Fruit fly (Drosophila melanogaster) ovary, adult (tissue): ENCODE data around the gene capt.
A peak's percentile ranks its signal among the peaks of the same experiment; 100 is the strongest.

Experiments
- CG17801 ChIP-seq: fragments of 200-800 bp; optimal IDR thresholded peaks from 2 replicates; lab custom pipeline; 2019; ENCODE audit warnings: missing biosample characterization, mild to moderate bottlenecking, missing genetic modification characterization, moderate library complexity; ENCODE audit not compliant: partially characterized antibody

capt gene

DNA sequence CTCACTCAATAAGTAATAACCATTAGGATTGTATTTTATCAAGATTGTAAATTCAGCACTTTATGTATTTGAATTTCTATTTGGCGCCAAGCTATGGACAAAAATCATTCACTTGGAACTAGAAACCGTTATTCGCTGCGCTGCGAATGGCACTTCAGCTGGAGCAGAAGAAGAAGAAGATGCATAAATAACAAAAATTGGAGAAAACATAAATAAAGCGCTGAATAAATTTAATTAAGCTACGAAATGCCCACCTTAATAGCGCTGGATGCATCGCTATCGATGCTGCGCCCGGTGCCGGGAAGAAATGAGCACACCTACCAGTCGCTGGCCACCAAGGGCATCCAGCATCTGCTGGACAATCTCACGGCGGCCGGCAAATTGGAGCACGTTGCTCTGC lies 6.2 kb upstream of the capt start, which contains the start of gene IntS14:
Gene IntS14 (plus strand): TSS at position 150 of the 400 bp plus-strand sequence.
- peak; percentile 2 for TF ChIP-seq CG17801 (GFP tag; lab: Kevin White, UChicago)

DNA sequence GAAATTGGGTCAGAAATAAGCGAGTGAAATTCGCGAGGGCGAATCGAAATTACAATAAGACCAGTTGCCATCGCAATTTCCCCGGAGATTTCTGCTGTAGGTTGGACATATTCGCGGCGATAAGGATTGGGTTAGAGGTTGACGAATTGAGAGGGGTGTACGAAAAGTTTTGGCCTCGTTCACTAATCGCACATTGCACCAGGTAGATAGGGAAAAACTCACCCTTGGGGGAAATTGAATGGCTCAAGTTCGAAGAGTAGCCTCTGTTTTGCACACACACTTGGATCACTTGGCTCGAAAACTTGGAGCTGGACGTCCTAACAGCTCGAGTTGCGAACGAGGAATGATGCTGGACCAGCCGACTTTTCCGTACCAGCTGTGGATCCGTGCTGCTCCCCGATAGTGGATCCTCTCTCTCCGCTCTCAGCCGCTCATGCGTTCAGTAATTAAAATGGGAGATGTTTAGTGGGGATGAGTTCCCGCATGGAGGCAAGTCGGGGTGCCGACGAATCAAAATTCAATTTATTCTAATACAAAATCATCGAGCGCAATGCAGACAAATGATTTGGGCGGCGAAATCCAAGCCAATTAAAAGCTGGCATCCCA lies 5.6 kb upstream of the capt start, which contains the start of gene CG5080:
Gene CG5080 (minus strand): TSS at position 349 of the 606 bp plus-strand sequence.
- no peak for TF ChIP-seq CG17801 (GFP tag; lab: Kevin White, UChicago)

DNA sequence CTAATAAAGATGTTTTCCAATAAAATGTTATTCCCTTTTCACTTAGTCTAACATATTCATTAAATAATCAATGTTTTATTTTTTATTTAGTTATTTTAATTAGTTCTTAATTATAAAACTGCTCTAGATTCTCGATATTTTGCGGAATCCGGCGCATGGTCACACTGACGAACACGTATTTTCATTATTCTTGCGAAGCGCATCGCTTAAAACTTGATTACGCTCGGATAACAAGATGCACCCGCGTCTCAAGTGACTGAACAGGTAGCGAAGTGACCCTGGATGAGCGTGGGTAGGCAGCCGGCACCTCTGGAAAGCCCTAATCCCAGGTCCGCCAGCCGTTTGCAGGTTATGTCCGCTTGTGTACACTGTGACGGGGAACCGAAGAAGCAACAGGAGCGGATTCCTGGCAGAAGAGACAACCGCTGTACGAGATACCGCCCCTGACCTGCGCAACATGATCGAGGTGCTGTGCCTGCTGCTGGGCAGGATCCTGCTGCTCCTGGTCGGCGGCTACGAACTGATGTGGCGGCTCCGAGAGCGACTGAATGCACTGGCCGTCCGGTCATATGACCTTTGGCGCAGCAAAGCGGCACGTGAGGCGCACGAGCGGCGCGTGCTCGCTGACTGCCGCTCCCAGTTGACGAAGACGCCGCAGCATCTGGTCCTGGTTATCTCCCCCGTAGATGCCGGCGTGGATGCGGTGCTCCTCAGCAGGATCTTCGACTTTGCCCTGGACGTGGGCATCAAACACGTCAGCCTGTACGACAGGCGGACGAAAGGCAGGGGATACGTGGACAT lies 657 bp upstream of the capt start, which contains the start of gene Tango14:
Gene Tango14 (plus strand): TSS at position 143 of the 801 bp plus-strand sequence.
- TF ChIP-seq CG17801 (GFP tag; lab: Kevin White, UChicago), result no peak

DNA sequence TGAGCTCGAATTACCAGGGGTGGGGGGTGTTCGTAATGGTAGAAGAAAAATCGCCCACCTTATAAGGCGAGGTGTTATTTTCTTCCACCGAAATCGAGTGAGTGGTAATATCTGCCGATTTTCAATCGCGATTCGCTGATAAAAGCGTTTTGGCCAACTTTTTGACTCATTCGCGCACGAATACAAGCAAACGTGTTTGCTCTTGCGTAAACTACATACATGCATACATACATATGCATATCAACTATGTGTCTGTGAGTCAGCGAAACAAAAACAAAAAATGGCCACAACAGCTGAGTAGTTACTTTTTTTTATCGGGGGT lies 744 bp downstream of the capt start:
- TF ChIP-seq CG17801 (GFP tag; lab: Kevin White, UChicago), result no peak

DNA sequence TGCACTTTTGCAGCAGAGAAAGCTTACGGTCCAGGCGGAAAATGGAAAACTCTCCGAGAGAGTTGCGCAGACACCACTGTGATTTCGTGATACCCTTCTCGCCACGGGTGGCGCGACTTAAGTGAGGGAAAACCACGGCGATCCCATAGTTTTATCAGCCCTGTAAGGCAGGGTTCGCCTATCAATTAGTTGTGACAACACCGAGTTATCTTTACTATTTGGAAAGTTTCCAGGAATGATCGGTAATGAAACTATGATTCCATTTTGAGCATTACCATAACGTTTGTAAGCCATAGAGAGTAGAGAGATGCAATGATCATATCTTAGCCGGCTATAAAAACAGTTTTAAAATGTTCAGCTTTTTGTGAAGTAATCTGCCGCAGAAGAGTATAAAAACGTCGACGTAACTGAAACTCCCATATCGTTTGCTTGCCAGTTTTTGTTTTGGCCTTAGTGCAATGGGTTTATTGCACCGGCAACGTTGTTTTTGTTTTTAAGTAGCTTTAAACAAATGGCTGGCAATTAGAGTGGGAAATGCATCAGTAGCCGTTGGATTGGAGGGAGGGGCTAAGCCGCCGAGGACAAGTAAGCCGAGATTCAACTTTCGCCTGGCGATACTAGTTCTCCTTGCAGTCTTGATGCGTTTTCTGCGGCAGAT lies 1.3 kb downstream of the capt start:
- no peak for TF ChIP-seq CG17801 (GFP tag; lab: Kevin White, UChicago)

DNA sequence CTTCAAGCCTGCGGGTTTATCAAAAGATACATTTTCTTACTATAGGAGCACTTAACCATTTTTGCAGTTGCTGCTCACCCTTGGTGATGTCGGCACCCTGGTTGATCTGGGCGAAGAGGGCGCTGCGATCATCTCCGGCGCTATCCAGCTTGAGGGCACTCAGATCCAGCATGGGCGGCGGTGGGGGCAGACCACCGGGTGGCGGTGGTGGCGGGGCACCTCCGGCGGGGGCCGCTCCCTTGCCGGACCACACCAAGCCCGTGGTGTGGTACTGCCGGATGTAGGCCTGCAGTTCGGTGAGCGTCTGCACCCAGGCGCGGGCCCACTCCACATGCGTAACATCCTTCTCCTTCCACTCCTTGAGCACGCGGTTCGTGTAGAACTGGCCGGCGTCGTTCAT lies 5.4 kb downstream of the capt start:
- TF ChIP-seq CG17801 (GFP tag; lab: Kevin White, UChicago), result no peak

DNA sequence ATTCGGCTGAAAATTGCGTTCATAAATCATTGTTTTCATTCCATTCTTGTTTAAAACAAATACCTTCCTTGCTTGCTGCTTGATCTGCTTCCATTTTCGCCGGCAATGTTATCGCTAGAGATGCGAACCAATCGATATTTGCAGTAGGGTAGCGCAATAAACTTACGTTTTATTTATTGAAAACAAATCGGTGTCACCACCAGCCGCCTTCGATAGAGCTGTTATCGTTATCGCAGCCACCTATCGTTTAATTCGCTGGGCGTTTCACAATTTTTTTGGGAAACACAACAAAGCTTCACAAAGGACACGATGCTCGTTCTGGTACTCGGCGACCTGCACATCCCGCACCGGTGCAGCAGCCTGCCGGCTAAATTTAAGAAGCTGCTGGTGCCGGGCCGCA lies 7.5 kb downstream of the capt start, which contains the start of the genes Tfb4 and Vps29:
Gene Tfb4 (minus strand): TSS at position 124 of the 400 bp plus-strand sequence.
Gene Vps29 (plus strand): TSS at position 213 of the 400 bp plus-strand sequence.
- peak; percentile 62 for TF ChIP-seq CG17801 (GFP tag; lab: Kevin White, UChicago)

DNA sequence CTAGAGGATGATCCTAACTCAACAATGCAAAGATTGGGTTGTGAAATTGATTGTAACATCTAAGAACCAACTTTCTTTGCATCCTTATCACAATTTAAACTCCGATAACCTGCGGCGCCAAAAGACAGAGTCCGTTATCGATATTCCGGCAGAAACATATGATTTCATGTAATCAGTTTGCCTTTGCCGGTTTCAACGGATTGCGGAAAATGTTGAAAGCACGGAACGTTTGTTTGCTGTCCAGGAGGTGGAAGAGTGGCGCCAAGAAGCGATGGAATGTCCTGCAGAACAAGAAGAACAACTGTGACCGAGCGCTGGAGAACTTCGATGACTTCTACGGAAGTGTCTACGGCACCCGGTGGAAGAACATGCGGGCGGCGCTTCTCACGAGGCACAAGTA lies 10.4 kb downstream of the capt start:
- no peak for TF ChIP-seq CG17801 (GFP tag; lab: Kevin White, UChicago)

DNA sequence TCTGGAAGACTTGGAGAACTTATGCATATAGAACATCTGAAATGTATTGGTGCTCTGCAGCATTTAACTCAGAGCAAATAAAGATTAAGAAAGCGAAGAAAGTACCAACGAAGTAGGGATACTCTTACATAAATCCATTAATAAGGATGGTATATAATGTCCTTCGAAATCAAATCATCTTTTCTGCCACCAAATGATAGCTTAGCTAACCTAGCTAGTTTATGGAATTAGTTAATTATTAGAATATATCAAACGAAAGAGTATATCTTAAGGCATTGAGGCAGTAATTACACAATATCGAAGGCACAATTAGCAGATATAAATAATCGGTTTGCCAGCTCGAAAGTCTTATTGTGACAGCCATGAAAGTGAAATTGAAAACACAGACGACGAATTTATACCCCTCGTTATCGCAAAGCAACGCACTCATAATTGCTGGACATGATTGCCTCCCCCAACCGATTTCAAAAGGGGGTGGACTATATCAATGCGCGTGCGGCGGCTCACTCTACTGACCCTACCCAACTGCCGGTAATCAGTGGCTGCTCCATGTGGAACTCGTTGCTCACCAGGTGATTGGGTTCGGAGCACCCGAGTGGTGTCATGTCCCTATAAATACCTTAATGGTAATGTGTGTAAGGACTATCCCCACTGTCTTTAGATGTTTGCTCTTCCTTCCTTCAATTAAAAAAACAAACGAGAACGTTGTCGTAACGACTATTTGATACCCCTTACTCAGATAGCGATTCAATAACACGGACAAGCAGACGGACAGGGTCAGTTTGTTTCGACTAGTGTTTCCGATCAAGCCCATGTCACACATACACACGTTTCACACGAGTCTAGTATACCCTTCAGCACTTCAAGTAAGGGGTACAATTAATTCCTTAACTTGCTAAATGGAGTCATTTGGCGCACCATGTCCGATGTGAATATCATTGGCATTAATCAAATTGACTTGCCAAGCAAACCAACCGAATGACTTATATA lies 13.4 kb downstream of the capt start:
- no peak for TF ChIP-seq CG17801 (GFP tag; lab: Kevin White, UChicago)

DNA sequence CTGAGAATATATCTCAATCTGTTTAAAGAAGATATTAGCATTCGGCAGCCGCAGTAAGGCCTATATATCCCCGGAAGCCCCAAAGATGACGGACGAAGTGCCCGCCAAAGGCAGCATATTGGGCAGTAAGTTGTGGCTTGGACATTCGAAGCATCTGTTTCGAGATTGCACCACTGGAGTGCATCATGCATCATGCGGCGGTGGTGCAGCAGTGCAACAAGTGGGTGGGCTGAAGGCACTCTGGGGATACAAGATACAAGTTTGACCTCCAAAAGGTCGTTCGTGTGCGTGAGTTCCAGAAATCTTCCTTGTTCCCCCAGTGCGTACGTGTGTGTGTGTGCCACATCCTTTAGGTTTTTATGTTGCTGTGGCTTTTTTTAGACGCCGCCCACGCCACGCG lies 14.8 kb downstream of the capt start:
- TF ChIP-seq CG17801 (GFP tag; lab: Kevin White, UChicago), result no peak

DNA sequence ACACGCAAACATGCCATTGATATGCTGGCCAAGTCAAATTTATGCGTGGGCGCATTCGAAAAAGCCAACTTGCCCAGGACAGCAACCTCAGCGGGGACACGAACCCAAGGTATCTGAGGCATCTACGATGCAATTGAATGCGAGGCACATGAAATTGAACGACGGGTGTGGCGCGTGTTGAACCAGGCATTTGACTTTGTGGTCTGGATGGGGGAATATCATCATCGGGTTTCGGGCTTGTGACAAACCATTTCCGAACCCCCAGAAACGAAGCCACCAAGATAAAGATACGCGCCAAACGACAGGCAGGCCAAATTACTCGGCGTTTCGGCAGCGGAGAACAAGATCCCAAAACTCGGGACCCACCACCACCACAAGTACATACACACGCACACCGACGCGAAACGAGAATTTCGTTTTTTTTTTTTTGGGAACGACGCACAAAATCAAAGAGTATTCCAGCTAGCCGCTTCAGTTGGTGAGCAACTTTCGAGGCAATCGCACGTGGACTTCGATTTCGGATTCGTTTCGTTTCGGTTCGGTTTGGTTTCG lies 15.3 kb downstream of the capt start, which contains the start of gene MFS3:
Gene MFS3 (plus strand): TSS at position 472 of the 552 bp plus-strand sequence.
- TF ChIP-seq CG17801 (GFP tag; lab: Kevin White, UChicago), result no peak

DNA sequence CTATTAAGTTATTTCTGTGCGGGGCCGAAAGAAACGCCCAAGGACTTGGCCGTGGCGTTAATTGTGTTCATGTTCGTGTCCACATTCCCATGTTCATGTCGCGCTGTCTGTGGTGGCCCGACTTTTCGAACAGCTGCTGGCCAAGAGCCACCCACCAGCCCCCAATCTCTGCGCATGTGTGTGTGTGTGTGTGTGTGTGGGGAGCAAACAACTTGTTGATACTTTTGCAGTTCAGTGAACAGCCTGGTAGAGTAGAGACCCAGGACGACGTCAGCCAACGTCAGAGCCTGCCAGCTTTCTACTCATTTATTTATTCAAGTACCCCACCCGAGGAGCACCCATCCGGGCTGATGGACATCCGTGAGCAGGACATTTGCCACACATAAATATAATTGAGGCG lies 21.1 kb downstream of the capt start:
- no peak for TF ChIP-seq CG17801 (GFP tag; lab: Kevin White, UChicago)

DNA sequence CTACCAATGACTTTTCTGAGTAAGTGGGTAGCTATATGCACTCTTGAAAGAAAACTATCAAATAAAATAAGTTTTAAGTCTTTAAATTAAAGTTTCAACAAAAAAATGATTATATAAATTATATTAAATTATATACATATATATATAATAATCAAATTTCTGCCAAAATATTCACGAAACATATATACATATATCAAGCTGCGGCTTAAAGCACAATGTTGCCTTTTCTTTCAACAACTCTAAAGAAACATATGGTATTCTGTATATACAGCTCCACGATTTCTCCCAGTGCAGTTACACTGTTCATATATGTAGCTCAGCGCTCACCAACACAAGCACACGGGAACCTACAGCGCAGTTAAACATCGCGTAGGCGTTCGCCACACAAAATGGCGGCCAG lies 22.6 kb downstream of the capt start:
- TF ChIP-seq CG17801 (GFP tag; lab: Kevin White, UChicago), result no peak
